Worm (Caenorhabditis elegans) whole organism, L4 larva: ENCODE data around the gene sel-12.

Experiments
- D1046.2 ChIP-seq: fragments of 200-800 bp; sonication (Bioruptor generic); IDR thresholded peaks from 2 replicates; pipeline ENCODE4 v1.3.6; 2022; ENCODE audit warnings: missing genetic modification characterization, missing compliant biosample characterization
- F37D6.2 ChIP-seq: sonication (generic microtip); optimal IDR thresholded peaks from 2 replicates; lab custom pipeline; 2016; ENCODE audit warnings: mild to moderate bottlenecking, missing genetic modification characterization, missing compliant biosample characterization
- F49E8.2 ChIP-seq: sonication (generic microtip); optimal IDR thresholded peaks from 2 replicates; lab custom pipeline; 2016; ENCODE audit warnings: missing compliant biosample characterization, mild to moderate bottlenecking, missing genetic modification characterization, borderline replicate concordance
- T20F7.1 ChIP-seq: fragments of 200-800 bp; sonication (Bioruptor generic); optimal IDR thresholded peaks from 2 replicates; lab custom pipeline; 2018; ENCODE audit warnings: mild to moderate bottlenecking, missing genetic modification characterization, missing compliant biosample characterization
- Y5F2A.4 ChIP-seq: fragments of 200-800 bp; sonication (Bioruptor generic); optimal IDR thresholded peaks from 2 replicates; lab custom pipeline; 2018; ENCODE audit warnings: mild to moderate bottlenecking, missing genetic modification characterization, missing compliant biosample characterization
- Y75B8A.6 ChIP-seq: fragments of 200-800 bp; sonication (Bioruptor generic); IDR thresholded peaks from 2 replicates; pipeline ENCODE4 v1.3.6; 2022; ENCODE audit warnings: missing genetic modification reagents, missing genetic modification characterization, missing compliant biosample characterization
- ZK337.2 ChIP-seq: fragments of 200-800 bp; sonication (Bioruptor generic); IDR thresholded peaks from 2 replicates; pipeline ENCODE4 v1.3.6; 2022; ENCODE audit warnings: missing genetic modification reagents, missing genetic modification characterization, missing compliant biosample characterization
- aly-2 ChIP-seq: sonication (generic microtip); optimal IDR thresholded peaks from 2 replicates; lab custom pipeline; 2018; ENCODE audit warnings: missing biosample characterization, missing genetic modification characterization
- attf-4 ChIP-seq: sonication (generic microtip); optimal IDR thresholded peaks from 3 replicates; lab custom pipeline; 2017; ENCODE audit warnings: missing biosample characterization, missing genetic modification characterization
- ceh-28 ChIP-seq: fragments of 150-350 bp; optimal IDR thresholded peaks from 2 replicates; lab custom pipeline; 2014; ENCODE audit warnings: missing biosample characterization, missing genetic modification reagents, missing genetic modification characterization
- ceh-32 ChIP-seq: sonication (generic microtip); optimal IDR thresholded peaks from 2 replicates; lab custom pipeline; 2016; ENCODE audit warnings: mild to moderate bottlenecking, missing genetic modification characterization, missing compliant biosample characterization; ENCODE audit not compliant: poor library complexity
- cey-2 ChIP-seq: sonication (generic microtip); optimal IDR thresholded peaks from 3 replicates; lab custom pipeline; 2017; ENCODE audit warnings: missing genetic modification characterization, mild to moderate bottlenecking, missing compliant biosample characterization, antibody characterized with exemption, borderline replicate concordance; ENCODE audit not compliant: insufficient read depth
- ctbp-1 ChIP-seq: fragments of 200-800 bp; sonication (Bioruptor generic); IDR thresholded peaks from 2 replicates; pipeline ENCODE4 v1.3.6; 2022; ENCODE audit warnings: missing genetic modification reagents, missing genetic modification characterization, missing compliant biosample characterization
- dmd-6 ChIP-seq: fragments of 200-800 bp; sonication (Bioruptor generic); IDR thresholded peaks from 2 replicates; pipeline ENCODE4 v1.3.6; 2022; ENCODE audit warnings: missing genetic modification reagents, missing genetic modification characterization, missing compliant biosample characterization
- dmd-8 ChIP-seq: fragments of 200-800 bp; sonication (Bioruptor generic); IDR thresholded peaks from 2 replicates; pipeline ENCODE4 v1.3.6; 2022; ENCODE audit warnings: missing genetic modification characterization, missing compliant biosample characterization
- dmd-9 ChIP-seq: fragments of 200-800 bp; sonication (Bioruptor generic); IDR thresholded peaks from 2 replicates; pipeline ENCODE4 v1.3.6; 2022; ENCODE audit warnings: missing genetic modification reagents, missing genetic modification characterization, missing compliant biosample characterization
- dpl-1 ChIP-seq: fragments of 150-350 bp; optimal IDR thresholded peaks from 2 replicates; lab custom pipeline; 2014; ENCODE audit warnings: missing biosample characterization, missing genetic modification reagents, missing genetic modification characterization
- duxl-1 ChIP-seq: sonication (generic microtip); optimal IDR thresholded peaks from 2 replicates; lab custom pipeline; 2016; ENCODE audit warnings: mild to moderate bottlenecking, missing genetic modification characterization, moderate library complexity, missing compliant biosample characterization; ENCODE audit not compliant: poor library complexity
- dve-1 ChIP-seq: sonication (generic microtip); optimal IDR thresholded peaks from 2 replicates; lab custom pipeline; 2017; ENCODE audit warnings: antibody characterized with exemption, mild to moderate bottlenecking, missing genetic modification characterization, missing compliant biosample characterization; ENCODE audit not compliant: insufficient read depth
- egl-27 ChIP-seq: sonication (generic microtip); optimal IDR thresholded peaks from 3 replicates; lab custom pipeline; 2017; ENCODE audit warnings: missing biosample characterization, missing genetic modification reagents, missing genetic modification characterization
- fkh-10 ChIP-seq: fragments of 150-350 bp; optimal IDR thresholded peaks from 2 replicates; lab custom pipeline; 2014; ENCODE audit warnings: missing biosample characterization, missing genetic modification reagents, missing genetic modification characterization
- gei-8 ChIP-seq: fragments of 200-800 bp; sonication (Bioruptor generic); optimal IDR thresholded peaks from 2 replicates; lab custom pipeline; 2018; ENCODE audit warnings: mild to moderate bottlenecking, missing genetic modification characterization, missing compliant biosample characterization
- hif-1 ChIP-seq, 2 experiments: sonication (generic microtip); optimal IDR thresholded peaks; 2 replicates each; lab custom pipeline; 2016 to 2017; ENCODE audit warnings: missing compliant biosample characterization in 2 of 2, missing genetic modification characterization in 2 of 2, missing genetic modification reagents in 2 of 2, missing genotype in 2 of 2, mild to moderate bottlenecking in 1 of 2
- hlh-11 ChIP-seq: fragments of 200-800 bp; sonication (Bioruptor generic); optimal IDR thresholded peaks from 2 replicates; lab custom pipeline; 2018; ENCODE audit warnings: mild to moderate bottlenecking, missing genetic modification characterization, missing compliant biosample characterization
- hlh-30 ChIP-seq: sonication (generic microtip); optimal IDR thresholded peaks from 2 replicates; lab custom pipeline; 2017; ENCODE audit warnings: antibody characterized with exemption, mild to moderate bottlenecking, missing genetic modification characterization, missing compliant biosample characterization; ENCODE audit not compliant: insufficient read depth
- jun-1 ChIP-seq: fragments of 150-350 bp; optimal IDR thresholded peaks from 2 replicates; lab custom pipeline; 2014; ENCODE audit warnings: missing biosample characterization, missing genetic modification reagents, missing genetic modification characterization
- lin-13 ChIP-seq: fragments of 150-350 bp; optimal IDR thresholded peaks from 2 replicates; lab custom pipeline; 2014; ENCODE audit warnings: missing biosample characterization, missing genetic modification reagents, missing genetic modification characterization
- lin-38 ChIP-seq: fragments of 200-800 bp; sonication (Bioruptor generic); IDR thresholded peaks from 2 replicates; pipeline ENCODE4 v1.3.6; 2022; ENCODE audit warnings: missing genetic modification reagents, missing genetic modification characterization, missing compliant biosample characterization
- lsy-2 ChIP-seq, 2 experiments: fragments of 150-350 bp in 1 of 2; sonication (generic microtip) in 1 of 2; optimal IDR thresholded peaks; 2 replicates each; lab custom pipeline; 2014 to 2017; ENCODE audit warnings: missing biosample characterization in 2 of 2, missing genetic modification characterization in 2 of 2
- madf-9 ChIP-seq: fragments of 200-800 bp; sonication (Bioruptor generic); conservative IDR thresholded peaks from 2 replicates; pipeline ENCODE4 v1.3.6; 2022; ENCODE audit warnings: missing genetic modification reagents, missing genetic modification characterization, missing compliant biosample characterization
- mdt-29 ChIP-seq: fragments of 200-800 bp; sonication (Bioruptor generic); IDR thresholded peaks from 2 replicates; pipeline ENCODE4 v1.3.6; 2022; ENCODE audit warnings: missing genetic modification reagents, missing genetic modification characterization, missing compliant biosample characterization
- mep-1 ChIP-seq: fragments of 150-350 bp; sonication (generic microtip); optimal IDR thresholded peaks from 3 replicates; lab custom pipeline; 2014; ENCODE audit warnings: missing biosample characterization, missing genetic modification characterization
- mes-2 ChIP-seq: sonication (generic microtip); optimal IDR thresholded peaks from 2 replicates; lab custom pipeline; 2016; ENCODE audit warnings: missing genotype, mild to moderate bottlenecking, missing genetic modification characterization, missing compliant biosample characterization; ENCODE audit not compliant: poor library complexity, severe bottlenecking
- nhr-10 ChIP-seq: fragments of 150-350 bp; optimal IDR thresholded peaks from 2 replicates; lab custom pipeline; 2014; ENCODE audit warnings: missing biosample characterization, missing genetic modification characterization
- nhr-28 ChIP-seq: fragments of 150-350 bp; optimal IDR thresholded peaks from 2 replicates; lab custom pipeline; 2014; ENCODE audit warnings: missing biosample characterization, missing genetic modification characterization
- nhr-48 ChIP-seq: sonication (generic microtip); optimal IDR thresholded peaks from 2 replicates; lab custom pipeline; 2016; ENCODE audit warnings: mild to moderate bottlenecking, missing genetic modification characterization, missing compliant biosample characterization
- nhr-6 ChIP-seq: fragments of 150-350 bp; optimal IDR thresholded peaks from 2 replicates; lab custom pipeline; 2014; ENCODE audit warnings: missing biosample characterization, missing genetic modification characterization
- pha-4 ChIP-seq, 2 experiments: fragments of 150-350 bp in 1 of 2; fragments of 200-800 bp in 1 of 2; sonication (Bioruptor generic) in 1 of 2; IDR thresholded peaks in 1 of 2; optimal IDR thresholded peaks in 1 of 2; 2 replicates each; pipeline versions ENCODE4 v1.3.6 to Lab custom; 2014 to 2022; ENCODE audit warnings: missing genetic modification characterization in 2 of 2, missing genetic modification reagents in 2 of 2, missing biosample characterization in 1 of 2, missing compliant biosample characterization in 1 of 2
- pqm-1 ChIP-seq: sonication (generic microtip); optimal IDR thresholded peaks from 2 replicates; lab custom pipeline; 2017; ENCODE audit warnings: missing biosample characterization, missing genetic modification characterization
- rbr-2 ChIP-seq: sonication (generic microtip); optimal IDR thresholded peaks from 2 replicates; lab custom pipeline; 2016; ENCODE audit warnings: missing genotype, missing genetic modification characterization, missing compliant biosample characterization
- sdz-12 ChIP-seq: fragments of 200-800 bp; sonication (Bioruptor generic); optimal IDR thresholded peaks from 2 replicates; lab custom pipeline; 2018; ENCODE audit warnings: mild to moderate bottlenecking, missing genetic modification characterization, missing compliant biosample characterization
- set-16 ChIP-seq: fragments of 200-800 bp; sonication (Bioruptor generic); IDR thresholded peaks from 2 replicates; pipeline ENCODE4 v1.3.6; 2022; ENCODE audit warnings: missing genetic modification reagents, missing genetic modification characterization, missing compliant biosample characterization
- spr-1 ChIP-seq: sonication (generic microtip); optimal IDR thresholded peaks from 2 replicates; lab custom pipeline; 2016; ENCODE audit warnings: mild to moderate bottlenecking, missing genetic modification characterization, missing compliant biosample characterization
- tra-1 ChIP-seq: fragments of 200-800 bp; sonication (Bioruptor generic); IDR thresholded peaks from 2 replicates; pipeline ENCODE4 v1.3.6; 2022; ENCODE audit warnings: missing genetic modification reagents, missing genetic modification characterization, missing compliant biosample characterization
- unc-130 ChIP-seq: sonication (generic microtip); optimal IDR thresholded peaks from 2 replicates; lab custom pipeline; 2016; ENCODE audit warnings: missing genetic modification reagents, missing genetic modification characterization, missing compliant biosample characterization
- unc-62 ChIP-seq, 3 experiments: fragments of 150-350 bp in 1 of 3; sonication (generic microtip); optimal IDR thresholded peaks in 2 of 3; peaks in 1 of 3; 1 replicate in 1 of 3; 2 replicates in 2 of 3; lab custom pipeline; 2014 to 2017; ENCODE audit warnings: missing biosample characterization in 3 of 3, missing genetic modification characterization in 3 of 3, missing genetic modification reagents in 3 of 3, missing genotype in 1 of 3
- zfp-3 ChIP-seq: fragments of 200-800 bp; sonication (Bioruptor generic); conservative IDR thresholded peaks from 2 replicates; pipeline ENCODE4 v1.3.6; 2022; ENCODE audit warnings: missing genetic modification reagents, missing genetic modification characterization, missing compliant biosample characterization
- zip-11 ChIP-seq: fragments of 200-800 bp; sonication (Bioruptor generic); IDR thresholded peaks from 2 replicates; pipeline ENCODE4 v1.3.6; 2022; ENCODE audit warnings: missing genetic modification characterization, missing compliant biosample characterization
- zip-2 ChIP-seq: fragments of 150-350 bp; optimal IDR thresholded peaks from 2 replicates; lab custom pipeline; 2014; ENCODE audit warnings: missing biosample characterization, missing genetic modification characterization
- ztf-11 ChIP-seq: fragments of 150-350 bp; optimal IDR thresholded peaks from 2 replicates; lab custom pipeline; 2014; ENCODE audit warnings: missing biosample characterization, missing genetic modification characterization

Gene sel-12

ce11 chrX:871020-871419 lies 44.6 kb upstream of the sel-12 start, which contains the start of gene lgl-1:
Gene lgl-1 (minus strand): TSS chrX:871089.
- TF ChIP-seq hif-1 (tag; optimal IDR thresholded peaks at IDR 0.05; lab: Kevin White, UChicago) (no peak), ctbp-1 (GFP tag; lab: Robert Waterston, UW) (no peak), ZK337.2 (GFP tag; lab: Robert Waterston, UW) (no peak), mep-1 (tag; lab: Kevin White, UChicago) (peak; percentile 45), madf-9 (no peak), pha-4 (GFP tag; IDR thresholded peaks at IDR 0.05; lab: Robert Waterston, UW) (no peak), pha-4 (tag; optimal IDR thresholded peaks at IDR 0.05; lab: Kevin White, UChicago) (peak; percentile 23), D1046.2 (GFP tag; lab: Robert Waterston, UW) (no peak), jun-1 (tag; lab: Kevin White, UChicago) (no peak), dmd-6 (GFP tag; lab: Robert Waterston, UW) (no peak), zip-11 (no peak), ceh-32 (no peak), mdt-29 (GFP tag; lab: Robert Waterston, UW) (no peak), set-16 (GFP tag; lab: Robert Waterston, UW) (peak; percentile 37; the same call in 1 of the 2 replicates), zfp-3 (GFP tag; lab: Robert Waterston, UW) (no peak), fkh-10 (GFP tag; lab: Kevin White, UChicago) (no peak), ztf-11 (no peak), nhr-10 (no peak), gei-8 (GFP tag; lab: Kevin White, UChicago) (no peak), dve-1 (tag; lab: Kevin White, UChicago) (peak; percentile 33), attf-4 (tag; lab: Kevin White, UChicago) (no peak), tra-1 (GFP tag; lab: Robert Waterston, UW) (no peak), cey-2 (tag; lab: Kevin White, UChicago) (no peak), aly-2 (no peak), F37D6.2 (tag; lab: Kevin White, UChicago) (no peak), unc-62 (GFP tag; optimal IDR thresholded peaks at IDR 0.05 in 1 of 2; lab: Kevin White, UChicago) (no peak), unc-62 (tag; optimal IDR thresholded peaks at IDR 0.05; lab: Kevin White, UChicago) (no peak), dmd-9 (no peak), T20F7.1 (no peak), rbr-2 (peak; percentile 24), unc-130 (no peak), zip-2 (tag; lab: Kevin White, UChicago) (no peak), duxl-1 (tag; lab: Kevin White, UChicago) (no peak), dpl-1 (GFP tag; lab: Kevin White, UChicago) (no peak), Y75B8A.6 (no peak), spr-1 (no peak), lsy-2 (tag; optimal IDR thresholded peaks at IDR 0.05; lab: Kevin White, UChicago) (no peak), F49E8.2 (tag; lab: Kevin White, UChicago) (no peak), pqm-1 (tag; lab: Kevin White, UChicago) (no peak), nhr-48 (tag; lab: Kevin White, UChicago) (no peak), sdz-12 (GFP tag; lab: Kevin White, UChicago) (no peak), Y5F2A.4 (GFP tag; lab: Kevin White, UChicago) (no peak), nhr-28 (tag; lab: Kevin White, UChicago) (peak; percentile 52), hlh-30 (tag; lab: Kevin White, UChicago) (peak; percentile 47), egl-27 (tag; lab: Kevin White, UChicago) (no peak), dmd-8 (no peak), lin-13 (GFP tag; lab: Kevin White, UChicago) (no peak), mes-2 (tag; lab: Kevin White, UChicago) (peak; percentile 54), nhr-6 (tag; lab: Kevin White, UChicago) (peak; percentile 68), hlh-11 (peak; percentile 39), ceh-28 (tag; lab: Kevin White, UChicago) (no peak), lin-38 (GFP tag; lab: Robert Waterston, UW) (no peak)
